Fruit fly (Drosophila melanogaster): ENCODE data around the gene Edc3.

Gene Edc3

dm6 chr3L:17572090-17572489 is 42.4 kb upstream of the Edc3 start (continued):
- TF ChIP-seq Oaz (GFP tag; IDR thresholded peaks at IDR 0.05) (0 out of 2 replicates have a peak, but pooled peaks have one; percentile 4), CG14860 (GFP tag; IDR thresholded peaks at IDR 0.05; ENCODE audit: partially characterized antibody) (0 out of 3 replicates have a peak, but pooled peaks have one; percentile 20), chm (GFP tag; IDR thresholded peaks at IDR 0.05) (no peak), CG31365 (tag; optimal IDR thresholded peaks at IDR 0.05) (no peak), Chrac-16 (GFP tag; optimal IDR thresholded peaks at IDR 0.05) (no peak), CG1024 (GFP tag; IDR thresholded peaks at IDR 0.05) (no peak), CG18619 (GFP tag; optimal IDR thresholded peaks at IDR 0.05) (no peak), CG16813 (GFP tag; IDR thresholded peaks at IDR 0.05; ENCODE audit: partially characterized antibody) (no peak), sisA (GFP tag; IDR thresholded peaks at IDR 0.05) (no peak), Pdp1 (GFP tag; optimal IDR thresholded peaks at IDR 0.05) (no peak), CG18476 (GFP tag; optimal IDR thresholded peaks at IDR 0.05) (no peak), CG17328 (GFP tag; IDR thresholded peaks at IDR 0.05) (no peak), CG6254 (GFP tag; optimal IDR thresholded peaks at IDR 0.05) (no peak), CG6683 (GFP tag; optimal IDR thresholded peaks at IDR 0.05) (no peak), CG15514 (GFP tag; optimal IDR thresholded peaks at IDR 0.05) (no peak), CG14710 (tag; optimal IDR thresholded peaks at IDR 0.05) (no peak), CG32532 (GFP tag; IDR thresholded peaks at IDR 0.05) (0 out of 2 replicates have a peak, but pooled peaks have one; percentile 29), emc (GFP tag; optimal IDR thresholded peaks at IDR 0.05) (no peak), ranshi (GFP tag; IDR thresholded peaks at IDR 0.05) (no peak), E2f2 (GFP tag; IDR thresholded peaks at IDR 0.05) (no peak), CG34422 (GFP tag; IDR thresholded peaks at IDR 0.05) (peak; percentile 51; the same call in 2 of the 3 replicates), eyg (GFP tag; optimal IDR thresholded peaks at IDR 0.05) (no peak), slbo (GFP tag; IDR thresholded peaks at IDR 0.05) (peak; percentile 32), CG10959 (GFP tag; IDR thresholded peaks at IDR 0.05) (no peak), Bdp1 (GFP tag; optimal IDR thresholded peaks at IDR 0.05) (no peak), CG15601 (tag; optimal IDR thresholded peaks at IDR 0.05) (peak; percentile 36), ttk (GFP tag; IDR thresholded peaks at IDR 0.05) (no peak), CG11723 (GFP tag; optimal IDR thresholded peaks at IDR 0.05) (no peak), CG2116 (GFP tag; optimal IDR thresholded peaks at IDR 0.05) (no peak), lilli (GFP tag; optimal IDR thresholded peaks at IDR 0.05) (no peak), Aef1 (GFP tag; IDR thresholded peaks at IDR 0.05) (no peak), Meics (GFP tag; optimal IDR thresholded peaks at IDR 0.05) (no peak), sens-2 (GFP tag; IDR thresholded peaks at IDR 0.05) (no peak), CG1647 (GFP tag; optimal IDR thresholded peaks at IDR 0.05) (no peak), sd (tag; optimal IDR thresholded peaks at IDR 0.05) (peak; percentile 15), CG3163 (GFP tag; optimal IDR thresholded peaks at IDR 0.05) (no peak), Sry-β (GFP tag; optimal IDR thresholded peaks at IDR 0.05) (no peak), sim (GFP tag; IDR thresholded peaks at IDR 0.05) (no peak), Hmx (GFP tag; optimal IDR thresholded peaks at IDR 0.05) (no peak), onecut (GFP tag; IDR thresholded peaks at IDR 0.05) (peak; percentile 25; the same call in 1 of the 2 replicates), CG6813 (GFP tag; optimal IDR thresholded peaks at IDR 0.05) (no peak), CG2712 (tag; optimal IDR thresholded peaks at IDR 0.05) (no peak), ftz-f1 (GFP tag; optimal IDR thresholded peaks at IDR 0.05) (peak; percentile 8), hkb (optimal IDR thresholded peaks at IDR 0.05) (no peak), hkb (GFP tag; IDR thresholded peaks at IDR 0.05) (no peak), CG4424 (GFP tag; optimal IDR thresholded peaks at IDR 0.05) (no peak), CG5953 (GFP tag; IDR thresholded peaks at IDR 0.05) (0 out of 2 replicates have a peak, but pooled peaks have one; percentile 17), CG6272 (GFP tag; IDR thresholded peaks at IDR 0.05) (no peak), cg (GFP tag; optimal IDR thresholded peaks at IDR 0.05) (peak; percentile 86), Usf (GFP tag; optimal IDR thresholded peaks at IDR 0.05) (no peak), esg (GFP tag; conservative IDR thresholded peaks at IDR 0.05) (no peak), CG34376 (GFP tag; optimal IDR thresholded peaks at IDR 0.05) (no peak)
